Fruit fly (Drosophila melanogaster): ENCODE data around the gene CG4935.

CG4935 gene

dm6 chr2L:16275809-16276178 is 13.9 kb downstream of the CG4935 start (continued):
- no peak; the same call in 1 of the 2 replicates for TF ChIP-seq CG3847 (GFP tag; IDR thresholded peaks at IDR 0.05)
- TF ChIP-seq CG10366 (GFP tag; IDR thresholded peaks at IDR 0.05), result peak; percentile 35
- TF ChIP-seq CG4820 (GFP tag; optimal IDR thresholded peaks at IDR 0.05), result no peak
- no peak for TF ChIP-seq CG3726 (GFP tag; IDR thresholded peaks at IDR 0.05)
- TF ChIP-seq CG10147 (GFP tag; optimal IDR thresholded peaks at IDR 0.05), result peak; percentile 50
- no peak for TF ChIP-seq CG8944 (GFP tag; optimal IDR thresholded peaks at IDR 0.05)
- TF ChIP-seq E2f2 (GFP tag; IDR thresholded peaks at IDR 0.05), result no peak
- TF ChIP-seq CG18476 (GFP tag; optimal IDR thresholded peaks at IDR 0.05), result peak; percentile 47
- no peak for TF ChIP-seq Awh (GFP tag; IDR thresholded peaks at IDR 0.05)
- peak; percentile 66 for TF ChIP-seq dmrt99B (tag; optimal IDR thresholded peaks at IDR 0.05)
- peak; percentile 60 for TF ChIP-seq CG10209 (GFP tag; optimal IDR thresholded peaks at IDR 0.05)
- TF ChIP-seq slou (GFP tag; optimal IDR thresholded peaks at IDR 0.05), result no peak
- no peak for TF ChIP-seq CG9932 (GFP tag; IDR thresholded peaks at IDR 0.05)
- no peak for TF ChIP-seq MTF-1 (GFP tag; optimal IDR thresholded peaks at IDR 0.05; ENCODE audit: borderline replicate concordance)
- TF ChIP-seq pita (GFP tag; optimal IDR thresholded peaks at IDR 0.05), result no peak
- TF ChIP-seq CG8089 (GFP tag; optimal IDR thresholded peaks at IDR 0.05), result no peak
- TF ChIP-seq fru (optimal IDR thresholded peaks at IDR 0.05), result no peak
- TF ChIP-seq NK7.1 (GFP tag; optimal IDR thresholded peaks at IDR 0.05), result no peak
- TF ChIP-seq Bteb2 (GFP tag; optimal IDR thresholded peaks at IDR 0.05), result peak; percentile 2
- no peak for TF ChIP-seq CG4730 (GFP tag; IDR thresholded peaks at IDR 0.05)
- TF ChIP-seq Nf-YA (GFP tag; IDR thresholded peaks at IDR 0.05), result no peak
- TF ChIP-seq emc (GFP tag; optimal IDR thresholded peaks at IDR 0.05), result no peak
- no peak for TF ChIP-seq CG17186 (GFP tag; optimal IDR thresholded peaks at IDR 0.05)
- peak; percentile 55 for TF ChIP-seq unpg (GFP tag; optimal IDR thresholded peaks at IDR 0.05)
- no peak for TF ChIP-seq CG11085 (GFP tag; IDR thresholded peaks at IDR 0.05)
- no peak for TF ChIP-seq Taf1 (GFP tag; IDR thresholded peaks at IDR 0.05)
- peak; percentile 29 for TF ChIP-seq sd (tag; optimal IDR thresholded peaks at IDR 0.05)
- TF ChIP-seq Ets97D (GFP tag; optimal IDR thresholded peaks at IDR 0.05), result no peak
- no peak for TF ChIP-seq cg (GFP tag; optimal IDR thresholded peaks at IDR 0.05)
- no peak for TF ChIP-seq z (GFP tag; IDR thresholded peaks at IDR 0.05)
- no peak for TF ChIP-seq Six4 (GFP tag; optimal IDR thresholded peaks at IDR 0.05)
- no peak for TF ChIP-seq Side (GFP tag; optimal IDR thresholded peaks at IDR 0.05)
- no peak for TF ChIP-seq CG14860 (GFP tag; IDR thresholded peaks at IDR 0.05; ENCODE audit: partially characterized antibody)
- no peak for TF ChIP-seq nom (GFP tag; optimal IDR thresholded peaks at IDR 0.05)
- TF ChIP-seq sens (GFP tag), result peak; percentile 77
- TF ChIP-seq Doc3 (GFP tag; IDR thresholded peaks at IDR 0.05; ENCODE audit: partially characterized antibody), result no peak
- TF ChIP-seq CG7372 (GFP tag; IDR thresholded peaks at IDR 0.05), result 0 out of 2 replicates have a peak, but pooled peaks have one; percentile 6
- peak; percentile 38; the same call in 1 of the 2 replicates for TF ChIP-seq Xrp1 (GFP tag; IDR thresholded peaks at IDR 0.05)
- peak; percentile 84 for TF ChIP-seq Med (GFP tag)
- no peak for TF ChIP-seq CG1602 (GFP tag; optimal IDR thresholded peaks at IDR 0.05)
- peak; percentile 48 for TF ChIP-seq pho (GFP tag; optimal IDR thresholded peaks at IDR 0.05)
- no peak for TF ChIP-seq H15 (GFP tag; IDR thresholded peaks at IDR 0.05)
- peak; percentile 32 for TF ChIP-seq Xbp1 (GFP tag; optimal IDR thresholded peaks at IDR 0.05)
- peak; percentile 34 for TF ChIP-seq CG1529 (GFP tag; optimal IDR thresholded peaks at IDR 0.05)
- no peak for TF ChIP-seq gcm (GFP tag; optimal IDR thresholded peaks at IDR 0.05)
- no peak for TF ChIP-seq Ets65A (GFP tag)
- TF ChIP-seq zfh1 (GFP tag; IDR thresholded peaks at IDR 0.05), result peak; percentile 19; the same call in 1 of the 3 replicates
- no peak for TF ChIP-seq ato (GFP tag; IDR thresholded peaks at IDR 0.05; ENCODE audit: partially characterized antibody)
- peak; percentile 62 for TF ChIP-seq Oli (tag; optimal IDR thresholded peaks at IDR 0.05)
- peak; percentile 11 for TF ChIP-seq CG14710 (tag; optimal IDR thresholded peaks at IDR 0.05)
- no peak for TF ChIP-seq croc (GFP tag; conservative IDR thresholded peaks at IDR 0.05)
- peak; percentile 34 for TF ChIP-seq CG12155 (GFP tag; optimal IDR thresholded peaks at IDR 0.05)
- TF ChIP-seq Sry-δ (GFP tag; optimal IDR thresholded peaks at IDR 0.05), result no peak
